Worm (Caenorhabditis elegans) whole organism, early embryonic: ENCODE data around the gene D1005.2.

Experiments
- B0310.2 ChIP-seq: sonication (generic microtip); optimal IDR thresholded peaks from 2 replicates; lab custom pipeline; 2016; ENCODE audit warnings: mild to moderate bottlenecking, missing genetic modification characterization, missing compliant biosample characterization
- F13C5.2 ChIP-seq: sonication (generic microtip); optimal IDR thresholded peaks from 2 replicates; lab custom pipeline; 2017; ENCODE audit warnings: mild to moderate bottlenecking, missing genetic modification characterization, inconsistent platforms, missing compliant biosample characterization
- ama-1 ChIP-seq: fragments of 150-350 bp; optimal IDR thresholded peaks from 2 replicates; lab custom pipeline; 2014
- ceh-13 ChIP-seq: fragments of 200-800 bp; sonication (Bioruptor generic); optimal IDR thresholded peaks from 2 replicates; lab custom pipeline; 2018; ENCODE audit warnings: mild to moderate bottlenecking, missing genetic modification characterization, missing compliant biosample characterization
- ceh-36 ChIP-seq: sonication (generic microtip); optimal IDR thresholded peaks from 2 replicates; lab custom pipeline; 2016; ENCODE audit warnings: missing genetic modification characterization, inconsistent platforms, missing compliant biosample characterization
- ets-7 ChIP-seq: sonication (generic microtip); optimal IDR thresholded peaks from 2 replicates; lab custom pipeline; 2016; ENCODE audit warnings: missing genotype, missing genetic modification characterization, missing compliant biosample characterization
- hmbx-1 ChIP-seq: sonication (generic microtip); optimal IDR thresholded peaks from 2 replicates; lab custom pipeline; 2016; ENCODE audit warnings: mild to moderate bottlenecking, missing genetic modification characterization, missing compliant biosample characterization
- hnd-1 ChIP-seq: sonication (generic microtip); optimal IDR thresholded peaks from 2 replicates; lab custom pipeline; 2016; ENCODE audit warnings: missing genetic modification characterization, missing compliant biosample characterization
- pes-1 ChIP-seq: fragments of 200-800 bp; sonication (Bioruptor generic); IDR thresholded peaks from 2 replicates; pipeline ENCODE4 v1.3.6; 2022; ENCODE audit warnings: missing genetic modification reagents, missing genetic modification characterization, missing compliant biosample characterization
- scrt-1 ChIP-seq: fragments of 200-800 bp; sonication (Bioruptor generic); IDR thresholded peaks from 2 replicates; pipeline ENCODE4 v1.3.6; 2022; ENCODE audit warnings: missing genetic modification characterization, missing compliant biosample characterization
- sea-1 ChIP-seq: fragments of 200-800 bp; sonication (Bioruptor generic); conservative IDR thresholded peaks from 2 replicates; pipeline ENCODE4 v1.3.6; 2022; ENCODE audit warnings: missing genetic modification characterization, missing compliant biosample characterization

- TF ChIP-seq ama-1 (lab: Kevin White, UChicago) (no peak), F13C5.2 (tag; lab: Kevin White, UChicago) (no peak), sea-1 (no peak), ets-7 (tag; lab: Kevin White, UChicago) (no peak), ceh-13 (GFP tag; lab: Kevin White, UChicago) (no peak), hnd-1 (tag; lab: Kevin White, UChicago) (no peak), scrt-1 (GFP tag; lab: Robert Waterston, UW) (no peak), pes-1 (GFP tag; lab: Robert Waterston, UW) (no peak), B0310.2 (no peak), hmbx-1 (tag; lab: Kevin White, UChicago) (no peak), ceh-36 (no peak)
These were observed 2.3 kb upstream of the D1005.2 start for ce11 chrX:1456350-1457080.
